Worm (Caenorhabditis elegans) whole organism, midembryonic: ENCODE data around the gene pgp-10.

Experiments
- med-1 ChIP-seq: sonication (generic microtip); optimal IDR thresholded peaks from 2 replicates; lab custom pipeline; 2017; ENCODE audit warnings: missing genetic modification characterization, mild to moderate bottlenecking, missing compliant biosample characterization, antibody characterized with exemption, missing genetic modification reagents; ENCODE audit not compliant: insufficient read depth
- ref-1 ChIP-seq: fragments of 200-800 bp; sonication (Bioruptor generic); conservative IDR thresholded peaks from 2 replicates; pipeline ENCODE4 v1.3.6; 2022; ENCODE audit warnings: missing genetic modification reagents, missing genetic modification characterization, missing compliant biosample characterization
- tab-1 ChIP-seq: fragments of 200-800 bp; sonication (Bioruptor generic); IDR thresholded peaks from 2 replicates; pipeline ENCODE4 v1.3.6; 2022; ENCODE audit warnings: missing genetic modification characterization, missing compliant biosample characterization
- ztf-29 ChIP-seq: fragments of 200-800 bp; sonication (Bioruptor generic); IDR thresholded peaks from 2 replicates; pipeline ENCODE4 v1.3.6; 2022; ENCODE audit warnings: missing genetic modification reagents, missing genetic modification characterization, missing compliant biosample characterization

DNA sequence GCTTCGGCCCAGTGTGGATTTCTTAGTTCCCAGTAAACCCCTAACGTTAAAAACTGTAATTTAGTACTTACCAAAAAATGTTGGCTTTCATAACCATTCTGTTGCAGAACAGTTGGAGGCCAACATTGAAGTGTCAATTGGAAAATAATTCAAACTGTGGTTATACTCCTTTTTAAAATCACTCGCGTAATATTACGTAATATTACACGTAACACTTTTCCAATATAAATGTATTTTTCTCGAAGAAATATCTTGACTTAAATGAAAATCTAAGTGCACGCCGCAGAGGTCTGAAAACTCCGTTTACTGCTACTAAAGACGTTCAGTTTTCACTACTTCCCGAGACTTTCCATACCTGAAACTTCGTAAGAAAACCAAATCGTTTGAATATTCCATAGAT lies 45.3 kb downstream of the pgp-10 start:
- TF ChIP-seq ref-1 (GFP tag; lab: Robert Waterston, UW) (no peak), ztf-29 (GFP tag; lab: Robert Waterston, UW) (no peak), med-1 (no peak), tab-1 (GFP tag; lab: Robert Waterston, UW) (no peak)
